In the genomic region with DNA sequence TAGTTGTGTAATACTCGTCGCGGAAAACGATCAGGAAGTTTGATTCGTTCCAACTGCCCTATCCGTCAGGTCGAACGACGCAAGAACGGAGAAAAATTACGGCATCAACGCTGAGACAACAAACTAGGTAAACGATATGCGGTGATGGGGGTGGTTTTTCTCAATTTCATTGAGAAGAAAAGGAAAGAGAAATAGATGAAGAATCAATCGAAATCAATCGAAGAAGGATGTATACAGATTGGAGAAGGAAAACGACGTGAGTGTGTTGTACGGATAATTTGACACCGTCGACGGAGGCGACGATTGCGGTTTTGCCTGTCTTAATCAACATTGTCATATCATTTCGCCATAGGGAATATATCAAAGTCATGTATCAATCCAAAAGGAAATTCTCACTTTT, we compare ENCODE assay signal across 4 worm cellular contexts.
TF ChIP-seq lines count a peak whose summit lies in the region.

No protein-coding gene starts in this region.

TF ChIP-seq in whole organism, L1 larva, 84 proteins besides CTCF, POLR2A, EP300 and RAD21 (continues in another document):
- TF ChIP-seq elt-3 (tag; optimal IDR thresholded peaks at IDR 0.05; lab: Kevin White, UChicago): peak in 1 of 6 experiments; percentile 71
- TF ChIP-seq nhr-84 (tag; optimal IDR thresholded peaks at IDR 0.05; lab: Kevin White, UChicago): no peak
- TF ChIP-seq xbp-1 (tag; optimal IDR thresholded peaks at IDR 0.05; lab: Kevin White, UChicago): no peak
- no peak for TF ChIP-seq C16A3.4 (tag; optimal IDR thresholded peaks at IDR 0.05; lab: Kevin White, UChicago)
- no peak for TF ChIP-seq vab-15 (tag; optimal IDR thresholded peaks at IDR 0.05; lab: Kevin White, UChicago)
- TF ChIP-seq lin-14 (GFP tag; optimal IDR thresholded peaks at IDR 0.05; lab: Kevin White, UChicago): no peak
- no peak for TF ChIP-seq hpl-2 (GFP tag; optimal IDR thresholded peaks at IDR 0.05; lab: Kevin White, UChicago)
- no peak for TF ChIP-seq unc-130 (tag; optimal IDR thresholded peaks at IDR 0.05; lab: Kevin White, UChicago)
- TF ChIP-seq Y116A8C.19 (tag; optimal IDR thresholded peaks at IDR 0.05; lab: Kevin White, UChicago; ENCODE audit: borderline replicate concordance): no peak
- TF ChIP-seq snpc-4 (tag; optimal IDR thresholded peaks at IDR 0.05; lab: Kevin White, UChicago): no peak
- TF ChIP-seq zag-1 (tag; optimal IDR thresholded peaks at IDR 0.05; lab: Kevin White, UChicago): no peak
- TF ChIP-seq sup-37 (GFP tag; optimal IDR thresholded peaks at IDR 0.05; lab: Kevin White, UChicago): no peak
- no peak for TF ChIP-seq nhr-12 (tag; optimal IDR thresholded peaks at IDR 0.05; lab: Kevin White, UChicago)
- no peak for TF ChIP-seq isw-1 (GFP tag; IDR thresholded peaks at IDR 0.05; lab: Robert Waterston, UW)
- no peak for TF ChIP-seq unc-62 (GFP tag; optimal IDR thresholded peaks at IDR 0.05; lab: Kevin White, UChicago)
- no peak for TF ChIP-seq ztf-11 (tag; optimal IDR thresholded peaks at IDR 0.05; lab: Kevin White, UChicago)
- peak; percentile 1 for TF ChIP-seq snu-23 (GFP tag; optimal IDR thresholded peaks at IDR 0.05; lab: Kevin White, UChicago)
- no peak for TF ChIP-seq mab-9 (GFP tag; IDR thresholded peaks at IDR 0.05; lab: Robert Waterston, UW)
- no peak for TF ChIP-seq aly-2 (tag; optimal IDR thresholded peaks at IDR 0.05; lab: Kevin White, UChicago)
- TF ChIP-seq nhr-77 (tag; optimal IDR thresholded peaks at IDR 0.05; lab: Kevin White, UChicago): no peak
- TF ChIP-seq blmp-1 (tag; optimal IDR thresholded peaks at IDR 0.05; lab: Kevin White, UChicago): peak; percentile 90
- no peak for TF ChIP-seq irx-1 (tag; optimal IDR thresholded peaks at IDR 0.05; lab: Kevin White, UChicago)
- no peak for TF ChIP-seq ceh-90 (tag; optimal IDR thresholded peaks at IDR 0.05; lab: Kevin White, UChicago)

TF ChIP-seq in whole organism, L2 larva, 48 proteins besides CTCF, POLR2A, EP300 and RAD21:
- TF ChIP-seq nhr-21 (tag; optimal IDR thresholded peaks at IDR 0.05; lab: Kevin White, UChicago): peak; percentile 9
- TF ChIP-seq unc-55 (GFP tag; optimal IDR thresholded peaks at IDR 0.05; lab: Kevin White, UChicago): no peak
- peak; percentile 5 for TF ChIP-seq sem-4 (tag; optimal IDR thresholded peaks at IDR 0.05; lab: Kevin White, UChicago)

TF ChIP-seq in whole organism, L3 larva, 47 proteins besides CTCF, POLR2A, EP300 and RAD21:
- peak; percentile 34 for TF ChIP-seq nhr-43 (tag; optimal IDR thresholded peaks at IDR 0.05; lab: Kevin White, UChicago; ENCODE audit: poor library complexity, severe bottlenecking)
- peak; percentile 47 for TF ChIP-seq nhr-23 (tag; optimal IDR thresholded peaks at IDR 0.05; lab: Kevin White, UChicago)
- TF ChIP-seq ceh-28 (tag; optimal IDR thresholded peaks at IDR 0.05; lab: Kevin White, UChicago): peak; percentile 29
- peak; percentile 45 for TF ChIP-seq nhr-25 (tag; optimal IDR thresholded peaks at IDR 0.05; lab: Kevin White, UChicago)
- TF ChIP-seq zag-1 (tag; optimal IDR thresholded peaks at IDR 0.05; lab: Kevin White, UChicago): no peak
- TF ChIP-seq egl-5 (tag; optimal IDR thresholded peaks at IDR 0.05; lab: Kevin White, UChicago): no peak

TF ChIP-seq in whole organism, L4 larva, 104 proteins besides CTCF, POLR2A, EP300 and RAD21:
- TF ChIP-seq nhr-28 (tag; optimal IDR thresholded peaks at IDR 0.05; lab: Kevin White, UChicago): peak; percentile 15
- TF ChIP-seq gei-8 (GFP tag; optimal IDR thresholded peaks at IDR 0.05; lab: Kevin White, UChicago): no peak
- TF ChIP-seq sdz-12 (GFP tag; optimal IDR thresholded peaks at IDR 0.05; lab: Kevin White, UChicago): no peak
- peak; percentile 0 for TF ChIP-seq mxl-3 (GFP tag; optimal IDR thresholded peaks at IDR 0.05; lab: Kevin White, UChicago)
- no peak for TF ChIP-seq egl-43 (GFP tag; IDR thresholded peaks at IDR 0.05; lab: Robert Waterston, UW)
- TF ChIP-seq attf-4 (tag; optimal IDR thresholded peaks at IDR 0.05; lab: Kevin White, UChicago): no peak
- TF ChIP-seq fkh-10 (GFP tag; optimal IDR thresholded peaks at IDR 0.05; lab: Kevin White, UChicago): no peak
- TF ChIP-seq Y75B8A.6 (GFP tag; IDR thresholded peaks at IDR 0.05; lab: Robert Waterston, UW): no peak
- no peak for TF ChIP-seq madf-9 (GFP tag; conservative IDR thresholded peaks at IDR 0.05; lab: Robert Waterston, UW)
- TF ChIP-seq unc-62 (GFP tag; optimal IDR thresholded peaks at IDR 0.05 in 1 of 2; lab: Kevin White, UChicago): peak in 1 of 2 experiments; percentile 37
- TF ChIP-seq unc-62 (tag; optimal IDR thresholded peaks at IDR 0.05; lab: Kevin White, UChicago): no peak
- no peak for TF ChIP-seq lsy-2 (tag; optimal IDR thresholded peaks at IDR 0.05; lab: Kevin White, UChicago)
- TF ChIP-seq ama-1 (optimal IDR thresholded peaks at IDR 0.05; lab: Kevin White, UChicago): no peak
- TF ChIP-seq ceh-28 (tag; optimal IDR thresholded peaks at IDR 0.05; lab: Kevin White, UChicago): no peak
- TF ChIP-seq vab-7 (GFP tag; IDR thresholded peaks at IDR 0.05; lab: Robert Waterston, UW): no peak
- no peak for TF ChIP-seq ces-1 (GFP tag; optimal IDR thresholded peaks at IDR 0.05; lab: Kevin White, UChicago)
- TF ChIP-seq cey-2 (tag; optimal IDR thresholded peaks at IDR 0.05; lab: Kevin White, UChicago; ENCODE audit: borderline replicate concordance, insufficient read depth): no peak
- no peak for TF ChIP-seq mdt-29 (GFP tag; IDR thresholded peaks at IDR 0.05; lab: Robert Waterston, UW)

Comparison
In these comparisons a context has a peak if more than half of its experiments do, and no peak if none do; other contexts are left out.
1. Of the 29 proteins assayed by ChIP-seq in both whole organism, L4 larva and whole organism, L1 larva: peak only in whole organism, L4 larva: nhr-28; only in whole organism, L1 larva: none; in both: none; in neither: 26; mixed calls (peak in some experiments, not most) for 2.